Fruit fly (Drosophila melanogaster) whole organism, larva: ENCODE results near the gene CG31937.
A peak's percentile ranks its signal among the peaks of the same experiment; 100 is the strongest.

Experiments used
- noc ChIP-seq: fragments of 200-800 bp; sonication (Bioruptor generic); optimal IDR thresholded peaks from 3 replicates; lab custom pipeline; 2019; ENCODE audit warnings: missing biosample characterization, mild to moderate bottlenecking, missing genetic modification characterization, moderate library complexity

The CG31937 gene

dm6 chr2L:1729607-1730011 is at the start of gene CG31937, which contains the start of gene Eno:
Gene CG31937 (plus strand): TSS chr2L:1729887.
Gene Eno (minus strand): TSS chr2L:1729636.
- peak; percentile 74 for TF ChIP-seq noc

- TF ChIP-seq noc = peak; percentile 24
These were observed 36.8 kb upstream of the CG31937 start for dm6 chr2L:1692857-1693256.

- no peak for TF ChIP-seq noc
These were observed 33.4 kb upstream of the CG31937 start for dm6 chr2L:1696269-1696668.

dm6 chr2L:1704746-1705145 is 24.9 kb upstream of the CG31937 start, which contains the start of gene cpb:
Gene cpb (plus strand): TSS chr2L:1704902.
- no peak for TF ChIP-seq noc

- TF ChIP-seq noc = no peak
These were observed 22.7 kb upstream of the CG31937 start for dm6 chr2L:1706961-1707360.

dm6 chr2L:1708110-1708509 is 21.6 kb upstream of the CG31937 start:
- TF ChIP-seq noc = no peak

- no peak for TF ChIP-seq noc
These were observed 20.4 kb upstream of the CG31937 start for dm6 chr2L:1709316-1709715.

dm6 chr2L:1710224-1710623 is 19.5 kb upstream of the CG31937 start, which contains the start of the genes CG17660 and mRpL48:
Gene CG17660 (minus strand): TSS chr2L:1710421.
Gene mRpL48 (plus strand): TSS chr2L:1710462.
- TF ChIP-seq noc = no peak

- TF ChIP-seq noc = peak; percentile 60
These were observed 13.9 kb upstream of the CG31937 start, which contains the start of gene frtz for dm6 chr2L:1715699-1716333. Gene frtz (minus strand): TSS chr2L:1715851.

dm6 chr2L:1717247-1717646 is 12.4 kb upstream of the CG31937 start:
- TF ChIP-seq noc = no peak

dm6 chr2L:1719971-1720370 is 9.7 kb upstream of the CG31937 start:
- peak; percentile 61 for TF ChIP-seq noc

- TF ChIP-seq noc = peak; percentile 51
These were observed 8.7 kb upstream of the CG31937 start for dm6 chr2L:1720846-1721506.

- TF ChIP-seq noc = no peak
These were observed 7.4 kb upstream of the CG31937 start for dm6 chr2L:1722260-1722659.

dm6 chr2L:1723135-1723936 is 6.4 kb upstream of the CG31937 start:
- no peak for TF ChIP-seq noc

- no peak for TF ChIP-seq noc
These were observed 5.6 kb upstream of the CG31937 start, which contains the start of gene Rim2 for dm6 chr2L:1723937-1724591. Gene Rim2 (minus strand): TSS chr2L:1724388.

- TF ChIP-seq noc = no peak
These were observed 5.1 kb upstream of the CG31937 start for dm6 chr2L:1724592-1724940.
